Fruit fly (Drosophila melanogaster) whole organism, pupa: ENCODE data around the gene Cpsf6.

Experiments used
- CG10348 ChIP-seq: fragments of 200-800 bp; sonication (Bioruptor generic); IDR thresholded peaks from 2 replicates; pipeline ENCODE4 v1.3.6; 2022; ENCODE audit warnings: missing biosample characterization, missing genetic modification characterization
- CG12605 ChIP-seq: fragments of 200-800 bp; sonication (Bioruptor generic); IDR thresholded peaks from 2 replicates; pipeline ENCODE4 v1.3.6; 2022; ENCODE audit warnings: missing biosample characterization, missing genetic modification characterization
- CG13204 ChIP-seq: fragments of 200-800 bp; sonication (Bioruptor generic); optimal IDR thresholded peaks from 2 replicates; lab custom pipeline; 2018; ENCODE audit warnings: missing biosample characterization, mild to moderate bottlenecking, missing genetic modification characterization, moderate library complexity
- CG14655 ChIP-seq: fragments of 200-800 bp; sonication (Bioruptor generic); optimal IDR thresholded peaks from 3 replicates; lab custom pipeline; 2017; ENCODE audit warnings: mild to moderate bottlenecking, missing biosample characterization, missing genetic modification reagents, missing genetic modification characterization
- CG15710 ChIP-seq: fragments of 200-800 bp; sonication (Bioruptor generic); optimal IDR thresholded peaks from 2 replicates; lab custom pipeline; 2018; ENCODE audit warnings: missing biosample characterization, mild to moderate bottlenecking, missing genetic modification characterization, moderate library complexity
- CG17806 ChIP-seq: fragments of 200-800 bp; sonication (Bioruptor generic); optimal IDR thresholded peaks from 2 replicates; lab custom pipeline; 2018; ENCODE audit warnings: missing biosample characterization, mild to moderate bottlenecking, missing genetic modification characterization, moderate library complexity
- CG32121 ChIP-seq: fragments of 200-800 bp; sonication (Bioruptor generic); IDR thresholded peaks from 2 replicates; pipeline ENCODE4 v1.3.6; 2022; ENCODE audit warnings: missing biosample characterization, missing genetic modification characterization
- CG34367 ChIP-seq: fragments of 200-800 bp; sonication (Bioruptor generic); optimal IDR thresholded peaks from 2 replicates; lab custom pipeline; 2018; ENCODE audit warnings: missing biosample characterization, mild to moderate bottlenecking, missing genetic modification characterization
- CG4496 ChIP-seq: fragments of 200-800 bp; sonication (Bioruptor generic); IDR thresholded peaks from 3 replicates; pipeline ENCODE4 v1.3.6; 2022; ENCODE audit warnings: missing biosample characterization, missing genetic modification characterization
- CG8159 ChIP-seq: fragments of 200-800 bp; sonication (Bioruptor generic); optimal IDR thresholded peaks from 3 replicates; lab custom pipeline; 2018; ENCODE audit warnings: missing biosample characterization, mild to moderate bottlenecking, missing genetic modification characterization, moderate library complexity
- CG8301 ChIP-seq: fragments of 200-800 bp; sonication (Bioruptor generic); optimal IDR thresholded peaks from 2 replicates; lab custom pipeline; 2018; ENCODE audit warnings: missing biosample characterization, mild to moderate bottlenecking, missing genetic modification characterization
- CG9948 ChIP-seq: fragments of 200-800 bp; sonication (Bioruptor generic); optimal IDR thresholded peaks from 2 replicates; lab custom pipeline; 2018; ENCODE audit warnings: missing biosample characterization, mild to moderate bottlenecking, missing genetic modification characterization, moderate library complexity
- D1 ChIP-seq: fragments of 200-800 bp; sonication (Bioruptor generic); optimal IDR thresholded peaks from 2 replicates; lab custom pipeline; 2018; ENCODE audit warnings: missing biosample characterization, mild to moderate bottlenecking, missing genetic modification characterization, moderate library complexity
- EcR ChIP-seq: fragments of 200-800 bp; sonication (Bioruptor generic); optimal IDR thresholded peaks from 3 replicates; lab custom pipeline; 2019; ENCODE audit warnings: missing biosample characterization, missing genetic modification characterization, mild to moderate bottlenecking, moderate library complexity, missing genetic modification reagents
- Ets98B ChIP-seq: fragments of 200-800 bp; sonication (Bioruptor generic); IDR thresholded peaks from 2 replicates; pipeline ENCODE4 v1.3.6; 2022; ENCODE audit warnings: missing biosample characterization, missing genetic modification characterization
- Pif1A ChIP-seq: fragments of 200-800 bp; sonication (Bioruptor generic); optimal IDR thresholded peaks from 3 replicates; lab custom pipeline; 2016; ENCODE audit warnings: missing biosample characterization, missing genetic modification characterization
- Pif1B ChIP-seq: fragments of 200-800 bp; sonication (Bioruptor generic); optimal IDR thresholded peaks from 3 replicates; lab custom pipeline; 2016; ENCODE audit warnings: missing biosample characterization, missing genetic modification characterization
- Snoo ChIP-seq: fragments of 200-800 bp; sonication (Bioruptor generic); optimal IDR thresholded peaks from 3 replicates; lab custom pipeline; 2017; ENCODE audit warnings: missing biosample characterization, mild to moderate bottlenecking, missing genetic modification characterization, inconsistent platforms
- fd96Ca ChIP-seq: fragments of 200-800 bp; sonication (Bioruptor generic); IDR thresholded peaks from 3 replicates; pipeline ENCODE4 v1.3.6; 2022; ENCODE audit warnings: missing biosample characterization, missing genetic modification characterization
- gl ChIP-seq: fragments of 200-800 bp; sonication (Bioruptor generic); optimal IDR thresholded peaks from 2 replicates; lab custom pipeline; 2018; ENCODE audit warnings: missing biosample characterization, mild to moderate bottlenecking, missing genetic modification characterization
- rn ChIP-seq: fragments of 200-800 bp; sonication (Bioruptor generic); IDR thresholded peaks from 2 replicates; pipeline ENCODE4 v1.3.6; 2022; ENCODE audit warnings: missing biosample characterization, missing genetic modification characterization

The Cpsf6 gene

dm6 chr3L:8315141-8315816, at the start of gene Cpsf6:
TSS of gene Cpsf6 (minus strand) at chr3L:8315502.
- TF ChIP-seq CG34367 (tag; lab: Kevin White, UChicago) = peak; percentile 17
- TF ChIP-seq CG4496 (GFP tag; lab: Robert Waterston, UW) = peak; percentile 42; the same call in 1 of the 3 replicates
- TF ChIP-seq Ets98B (GFP tag; lab: Robert Waterston, UW) = peak; percentile 19; the same call in 1 of the 2 replicates
- peak; percentile 13 for TF ChIP-seq CG17806 (tag; lab: Kevin White, UChicago)
- no peak for TF ChIP-seq CG10348 (GFP tag; lab: Robert Waterston, UW)
- TF ChIP-seq D1 = no peak
- TF ChIP-seq CG9948 (tag; lab: Kevin White, UChicago) = peak; percentile 6

- TF ChIP-seq CG8301 (tag; lab: Kevin White, UChicago) = no peak
- no peak for TF ChIP-seq CG10348 (GFP tag; lab: Robert Waterston, UW)
- no peak for TF ChIP-seq fd96Ca (GFP tag; lab: Robert Waterston, UW)
- TF ChIP-seq Ets98B (GFP tag; lab: Robert Waterston, UW) = no peak
- TF ChIP-seq CG32121 (GFP tag; lab: Robert Waterston, UW) = no peak
- no peak for TF ChIP-seq gl (tag; lab: Kevin White, UChicago)
- TF ChIP-seq Pif1B = no peak
- TF ChIP-seq CG13204 (GFP tag; lab: Kevin White, UChicago) = no peak
- no peak for TF ChIP-seq CG8159
- TF ChIP-seq CG4496 (GFP tag; lab: Robert Waterston, UW) = no peak
- TF ChIP-seq EcR (GFP tag; lab: Kevin White, UChicago) = no peak
- TF ChIP-seq CG12605 (GFP tag; lab: Robert Waterston, UW) = no peak
- no peak for TF ChIP-seq CG15710 (tag; lab: Kevin White, UChicago)
- TF ChIP-seq CG34367 (tag; lab: Kevin White, UChicago) = no peak
- no peak for TF ChIP-seq CG9948 (tag; lab: Kevin White, UChicago)
- TF ChIP-seq D1 = no peak
- TF ChIP-seq Pif1A = no peak
- no peak for TF ChIP-seq Snoo
- TF ChIP-seq, all 21 proteins: peak for 0
Observed at dm6 chr3L:8363266-8363665, 48.0 kb upstream of the Cpsf6 start.

- TF ChIP-seq D1 = peak; percentile 50
- peak; percentile 7 for TF ChIP-seq CG8301 (tag; lab: Kevin White, UChicago)
- no peak; the same call in 1 of the 2 replicates for TF ChIP-seq CG32121 (GFP tag; lab: Robert Waterston, UW)
- TF ChIP-seq gl (tag; lab: Kevin White, UChicago) = no peak
- TF ChIP-seq CG15710 (tag; lab: Kevin White, UChicago) = no peak
- no peak for TF ChIP-seq CG34367 (tag; lab: Kevin White, UChicago)
- peak; percentile 15 for TF ChIP-seq CG14655
- TF ChIP-seq Ets98B (GFP tag; lab: Robert Waterston, UW) = peak; percentile 29; the same call in 1 of the 2 replicates
- peak; percentile 9; the same call in 1 of the 2 replicates for TF ChIP-seq CG12605 (GFP tag; lab: Robert Waterston, UW)
- TF ChIP-seq Snoo = peak; percentile 13
- TF ChIP-seq EcR (GFP tag; lab: Kevin White, UChicago) = peak; percentile 17
- peak; percentile 7; the same call in 1 of the 3 replicates for TF ChIP-seq CG4496 (GFP tag; lab: Robert Waterston, UW)
- no peak for TF ChIP-seq CG8159
Observed at dm6 chr3L:8360643-8361110, 45.4 kb upstream of the Cpsf6 start, which contains the start of gene Idh. TSS of gene Idh (minus strand) at chr3L:8360906.

- peak; percentile 3 for TF ChIP-seq Pif1A
- peak; percentile 55 for TF ChIP-seq CG15710 (tag; lab: Kevin White, UChicago)
- peak; percentile 36 for TF ChIP-seq CG9948 (tag; lab: Kevin White, UChicago)
- TF ChIP-seq CG4496 (GFP tag; lab: Robert Waterston, UW) = peak; percentile 50; the same call in 1 of the 3 replicates
- TF ChIP-seq CG34367 (tag; lab: Kevin White, UChicago) = peak; percentile 63
- TF ChIP-seq CG14655 = peak; percentile 56
- TF ChIP-seq CG12605 (GFP tag; lab: Robert Waterston, UW) = peak; percentile 81
- no peak for TF ChIP-seq Pif1B
- no peak for TF ChIP-seq D1
- TF ChIP-seq CG32121 (GFP tag; lab: Robert Waterston, UW) = 0 out of 2 replicates have a peak, but pooled peaks have one; percentile 10
- TF ChIP-seq fd96Ca (GFP tag; lab: Robert Waterston, UW) = peak; percentile 45; the same call in 1 of the 3 replicates
- TF ChIP-seq Snoo = no peak
- TF ChIP-seq CG8301 (tag; lab: Kevin White, UChicago) = peak; percentile 53
- 0 out of 2 replicates have a peak, but pooled peaks have one; percentile 26 for TF ChIP-seq rn (GFP tag; lab: Robert Waterston, UW)
- TF ChIP-seq CG17806 (tag; lab: Kevin White, UChicago) = peak; percentile 41
- TF ChIP-seq CG10348 (GFP tag; lab: Robert Waterston, UW) = no peak
- TF ChIP-seq EcR (GFP tag; lab: Kevin White, UChicago) = no peak
- peak; percentile 52 for TF ChIP-seq CG8159
- TF ChIP-seq gl (tag; lab: Kevin White, UChicago) = peak; percentile 84
- TF ChIP-seq CG13204 (GFP tag; lab: Kevin White, UChicago) = peak; percentile 61
- peak; percentile 26; the same call in 1 of the 2 replicates for TF ChIP-seq Ets98B (GFP tag; lab: Robert Waterston, UW)
- TF ChIP-seq, all 21 proteins: peak for 16
Observed at dm6 chr3L:8360063-8360642, 44.9 kb upstream of the Cpsf6 start.

dm6 chr3L:8358776-8359455, 43.6 kb upstream of the Cpsf6 start:
- TF ChIP-seq fd96Ca (GFP tag; lab: Robert Waterston, UW) (no peak), CG8159 (no peak), EcR (GFP tag; lab: Kevin White, UChicago) (no peak), CG34367 (tag; lab: Kevin White, UChicago) (no peak), CG12605 (GFP tag; lab: Robert Waterston, UW) (peak; percentile 49; the same call in 1 of the 2 replicates), Ets98B (GFP tag; lab: Robert Waterston, UW) (no peak), CG9948 (tag; lab: Kevin White, UChicago) (no peak)
